Worm (Caenorhabditis elegans) whole organism, dauer: Measurements from ENCODE around the gene arp-1.
"Not testable (repeated sequence)": the region's sequence is repeated elsewhere in the genome, so short reads cannot be mapped to it uniquely, and the experiment has no call there.

Experiments
- unc-62 ChIP-seq: sonication (generic microtip); optimal IDR thresholded peaks from 2 replicates; lab custom pipeline; 2017; ENCODE audit warnings: missing biosample characterization, missing genetic modification reagents, missing genetic modification characterization

The arp-1 gene

ce11 chrII:15140881-15141280, 20.8 kb downstream of the arp-1 start, which contains the start of gene Y53F4B.26:
Gene Y53F4B.26 (minus strand): TSS chrII:15140981.
- TF ChIP-seq unc-62 (GFP tag; lab: Kevin White, UChicago): not testable (repeated sequence)

ce11 chrII:15143729-15144128, 23.6 kb downstream of the arp-1 start:
- no peak for TF ChIP-seq unc-62 (GFP tag; lab: Kevin White, UChicago)

ce11 chrII:15145594-15145993, 25.5 kb downstream of the arp-1 start, which contains the start of gene Y53F4B.27:
Gene Y53F4B.27 (plus strand): TSS chrII:15145894.
- TF ChIP-seq unc-62 (GFP tag; lab: Kevin White, UChicago): no peak

ce11 chrII:15148442-15148841, 28.3 kb downstream of the arp-1 start:
- no peak for TF ChIP-seq unc-62 (GFP tag; lab: Kevin White, UChicago)

- no peak for TF ChIP-seq unc-62 (GFP tag; lab: Kevin White, UChicago)
Measured at ce11 chrII:15157880-15158279, 37.8 kb downstream of the arp-1 start, which contains the start of gene ptr-20. Gene ptr-20 (plus strand): TSS chrII:15158180.

ce11 chrII:15158364-15158763, 38.3 kb downstream of the arp-1 start:
- no peak for TF ChIP-seq unc-62 (GFP tag; lab: Kevin White, UChicago)

- no peak for TF ChIP-seq unc-62 (GFP tag; lab: Kevin White, UChicago)
Measured at ce11 chrII:15164453-15164852, 44.4 kb downstream of the arp-1 start, which contains the start of gene gst-26. Gene gst-26 (minus strand): TSS chrII:15164553.

- TF ChIP-seq unc-62 (GFP tag; lab: Kevin White, UChicago): no peak
Measured at ce11 chrII:15165681-15166235, 45.7 kb downstream of the arp-1 start, which contains the start of gene gst-27. Gene gst-27 (minus strand): TSS chrII:15165731.

- no peak for TF ChIP-seq unc-62 (GFP tag; lab: Kevin White, UChicago)
Measured at ce11 chrII:15167340-15167739, 47.2 kb downstream of the arp-1 start, which contains the start of gene gst-28. Gene gst-28 (minus strand): TSS chrII:15167577.

- no peak for TF ChIP-seq unc-62 (GFP tag; lab: Kevin White, UChicago)
Measured at ce11 chrII:15169811-15170282, 49.7 kb downstream of the arp-1 start, which contains the start of gene gst-29. Gene gst-29 (minus strand): TSS chrII:15169861.

- not testable (repeated sequence) for TF ChIP-seq unc-62 (GFP tag; lab: Kevin White, UChicago)
Measured at ce11 chrII:15171816-15172215, 51.7 kb downstream of the arp-1 start, which contains the start of gene gst-39. Gene gst-39 (minus strand): TSS chrII:15171916.
